Worm (Caenorhabditis elegans): ENCODE measurements around the gene mms-19.
"Not testable (repeated sequence)": the region's sequence is repeated elsewhere in the genome, so short reads cannot be mapped to it uniquely, and the experiment has no call there.

The mms-19 gene

ce11 chrV:5513630-5514378 is at the start of gene mms-19, which contains the start of gene hpo-15:
mms-19 (plus strand) TSS chrV:5514348.
hpo-15 (minus strand) TSS chrV:5513830.
- TF ChIP-seq elt-1 (tag; optimal IDR thresholded peaks at IDR 0.05; ENCODE audit: borderline replicate concordance, insufficient read depth) = no peak

ce11 chrV:5465335-5465734 is 48.8 kb upstream of the mms-19 start, which contains the start of gene srg-68:
srg-68 (minus strand) TSS chrV:5465435.
- no peak for TF ChIP-seq mab-5 (tag; optimal IDR thresholded peaks at IDR 0.05)
- TF ChIP-seq ztf-11 (tag; optimal IDR thresholded peaks at IDR 0.05) = no peak
- no peak for TF ChIP-seq nhr-237 (tag; optimal IDR thresholded peaks at IDR 0.05)
- no peak for TF ChIP-seq tbx-8 (GFP tag; optimal IDR thresholded peaks at IDR 0.05)
- no peak for TF ChIP-seq pha-4 (tag; optimal IDR thresholded peaks at IDR 0.05)
- TF ChIP-seq nhr-12 (tag; optimal IDR thresholded peaks at IDR 0.05) = no peak
- TF ChIP-seq unc-120 (tag; optimal IDR thresholded peaks at IDR 0.05; ENCODE audit: poor library complexity, severe bottlenecking) = no peak
- TF ChIP-seq elt-3 (tag; optimal IDR thresholded peaks at IDR 0.05) = no peak

- not testable (repeated sequence) for TF ChIP-seq nhr-28 (tag; optimal IDR thresholded peaks at IDR 0.05); pha-4 (tag; optimal IDR thresholded peaks at IDR 0.05); ces-1 (GFP tag; optimal IDR thresholded peaks at IDR 0.05)
These were observed 45.7 kb upstream of the mms-19 start, which contains the start of gene ZC317.6 for ce11 chrV:5468489-5468888. ZC317.6 (minus strand) TSS chrV:5468589.

ce11 chrV:5470930-5471329 is 43.2 kb upstream of the mms-19 start, which contains the start of gene ZC317.7:
ZC317.7 (minus strand) TSS chrV:5471030.
- not testable (repeated sequence) for TF ChIP-seq mep-1, cnd-1, ztf-11 (tag; optimal IDR thresholded peaks at IDR 0.05)

- TF ChIP-seq mab-5 (tag; optimal IDR thresholded peaks at IDR 0.05) (no peak), ces-1 (GFP tag; optimal IDR thresholded peaks at IDR 0.05) (no peak), drap-1 (GFP tag; optimal IDR thresholded peaks at IDR 0.05) (no peak), sptf-1 (tag; optimal IDR thresholded peaks at IDR 0.05) (no peak), zip-8 (tag; optimal IDR thresholded peaks at IDR 0.05) (no peak), flh-1 (GFP tag; optimal IDR thresholded peaks at IDR 0.05) (no peak), ceh-43 (GFP tag; optimal IDR thresholded peaks at IDR 0.05) (no peak), lin-32 (GFP tag; optimal IDR thresholded peaks at IDR 0.05) (no peak), sem-2 (GFP tag; optimal IDR thresholded peaks at IDR 0.05) (no peak), ceh-83 (GFP tag; optimal IDR thresholded peaks at IDR 0.05) (no peak), nhr-237 (tag; optimal IDR thresholded peaks at IDR 0.05) (no peak), snpc-4 (tag; optimal IDR thresholded peaks at IDR 0.05) (no peak), nhr-28 (tag; optimal IDR thresholded peaks at IDR 0.05) (no peak), hlh-1 (tag; optimal IDR thresholded peaks at IDR 0.05) (no peak), ceh-39 (tag; optimal IDR thresholded peaks at IDR 0.05) (no peak), blmp-1 (tag; optimal IDR thresholded peaks at IDR 0.05) (no peak), nhr-76 (tag; optimal IDR thresholded peaks at IDR 0.05) (no peak)
These were observed 36.4 kb upstream of the mms-19 start for ce11 chrV:5477719-5478118.

- no peak for TF ChIP-seq bed-3 (GFP tag; optimal IDR thresholded peaks at IDR 0.05)
- TF ChIP-seq nhr-2 (tag; optimal IDR thresholded peaks at IDR 0.05) = no peak
- TF ChIP-seq tbx-8 (GFP tag; optimal IDR thresholded peaks at IDR 0.05) = no peak
- no peak for TF ChIP-seq unc-120 (tag; optimal IDR thresholded peaks at IDR 0.05; ENCODE audit: poor library complexity, severe bottlenecking)
- TF ChIP-seq sptf-1 (tag; optimal IDR thresholded peaks at IDR 0.05) = no peak
These were observed 31.8 kb upstream of the mms-19 start, which contains the start of gene srg-66 for ce11 chrV:5482315-5482714. srg-66 (minus strand) TSS chrV:5482415.
